Worm (Caenorhabditis elegans) whole organism, young adult: ENCODE measurements around the gene dbl-1.

ENCODE experiments used
- T26A5.8 ChIP-seq: sonication (generic microtip); optimal IDR thresholded peaks from 2 replicates; lab custom pipeline; 2016; ENCODE audit warnings: missing genetic modification characterization, missing compliant biosample characterization
- atf-7 ChIP-seq: sonication (generic microtip); optimal IDR thresholded peaks from 2 replicates; lab custom pipeline; 2017; ENCODE audit warnings: mild to moderate bottlenecking, missing genetic modification characterization, missing compliant biosample characterization
- athp-1 ChIP-seq: sonication (generic microtip); optimal IDR thresholded peaks from 2 replicates; lab custom pipeline; 2017; ENCODE audit warnings: mild to moderate bottlenecking, missing genetic modification characterization, missing compliant biosample characterization
- dox-1 ChIP-seq: fragments of 200-800 bp; sonication (Bioruptor generic); IDR thresholded peaks from 2 replicates; pipeline ENCODE4 v1.3.6; 2022; ENCODE audit warnings: missing genetic modification reagents, missing genetic modification characterization, missing compliant biosample characterization
- dpl-1 ChIP-seq: fragments of 150-350 bp; optimal IDR thresholded peaks from 2 replicates; lab custom pipeline; 2014; ENCODE audit warnings: missing biosample characterization, missing genetic modification reagents, missing genetic modification characterization
- him-1 ChIP-seq: sonication (generic microtip); optimal IDR thresholded peaks from 2 replicates; lab custom pipeline; 2016; ENCODE audit warnings: missing genotype, missing genetic modification reagents, missing genetic modification characterization, missing compliant biosample characterization
- hmg-20 ChIP-seq: fragments of 200-800 bp; sonication (Bioruptor generic); IDR thresholded peaks from 2 replicates; pipeline ENCODE4 v1.3.6; 2022; ENCODE audit warnings: missing genetic modification reagents, missing genetic modification characterization, missing compliant biosample characterization
- nfya-1 ChIP-seq: sonication (generic microtip); optimal IDR thresholded peaks from 2 replicates; lab custom pipeline; 2017; ENCODE audit warnings: antibody characterized with exemption, missing compliant biosample characterization, missing genetic modification characterization, borderline replicate concordance; ENCODE audit not compliant: insufficient read depth
- nhr-27 ChIP-seq: fragments of 200-800 bp; sonication (Bioruptor generic); optimal IDR thresholded peaks from 2 replicates; lab custom pipeline; 2018; ENCODE audit warnings: mild to moderate bottlenecking, missing genetic modification characterization, moderate library complexity, missing compliant biosample characterization
- repo-1 ChIP-seq: sonication (generic microtip); optimal IDR thresholded peaks from 2 replicates; lab custom pipeline; 2017; ENCODE audit warnings: mild to moderate bottlenecking, missing genetic modification characterization, missing compliant biosample characterization
- snpc-4 ChIP-seq, 5 experiments: fragments of 150-350 bp in 1 of 5; sonication (generic microtip) in 4 of 5; optimal IDR thresholded peaks; 2 replicates each; lab custom pipeline; 2014 to 2018; ENCODE audit warnings: missing genetic modification characterization in 5 of 5, missing biosample characterization in 3 of 5, antibody characterized with exemption in 2 of 5, mild to moderate bottlenecking in 2 of 5, missing compliant biosample characterization in 2 of 5, missing genotype in 2 of 5, moderate library complexity in 2 of 5, missing genetic modification reagents in 1 of 5
- zfh-2 ChIP-seq: fragments of 200-800 bp; sonication (Bioruptor generic); conservative IDR thresholded peaks from 2 replicates; pipeline ENCODE4 v1.3.6; 2022; ENCODE audit warnings: missing genetic modification reagents, missing genetic modification characterization, missing compliant biosample characterization
- ztf-3 ChIP-seq: fragments of 200-800 bp; sonication (Bioruptor generic); optimal IDR thresholded peaks from 2 replicates; lab custom pipeline; 2018; ENCODE audit warnings: mild to moderate bottlenecking, missing genetic modification characterization, missing compliant biosample characterization

DNA sequence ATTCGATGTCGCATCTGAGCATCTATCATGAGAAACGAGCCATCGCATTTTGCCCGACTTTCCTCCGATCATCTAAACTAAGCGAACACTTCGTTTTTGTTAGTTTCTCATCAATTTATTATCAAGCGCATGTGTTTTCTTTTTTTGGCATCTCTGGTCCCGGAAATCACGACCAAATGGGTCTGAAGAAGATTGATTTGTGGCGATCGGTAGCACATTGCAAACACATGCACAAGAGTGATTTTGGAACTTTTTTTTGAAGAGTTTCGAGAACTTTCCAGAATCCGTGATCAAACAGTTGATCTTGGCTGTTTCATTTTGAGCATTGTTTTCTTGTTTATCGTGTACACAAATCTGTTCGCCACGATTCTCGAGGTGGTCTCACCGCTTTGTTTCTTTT is 4.7 kb upstream of the dbl-1 start:
- TF ChIP-seq ztf-3 (GFP tag; lab: Kevin White, UChicago) (no peak), him-1 (tag; lab: Kevin White, UChicago) (no peak), hmg-20 (no peak), atf-7 (tag; lab: Kevin White, UChicago) (no peak), athp-1 (no peak), snpc-4 (GFP tag; optimal IDR thresholded peaks at IDR 0.05; lab: Kevin White, UChicago) (no peak), snpc-4 (tag; optimal IDR thresholded peaks at IDR 0.05; lab: Kevin White, UChicago) (no peak), zfh-2 (GFP tag; lab: Robert Waterston, UW) (no peak), dox-1 (GFP tag; lab: Robert Waterston, UW) (no peak), nfya-1 (tag; lab: Kevin White, UChicago) (no peak), T26A5.8 (tag; lab: Kevin White, UChicago) (no peak), dpl-1 (GFP tag; lab: Kevin White, UChicago) (no peak), repo-1 (tag; lab: Kevin White, UChicago) (no peak), nhr-27 (tag; lab: Kevin White, UChicago) (no peak)
